Worm (Caenorhabditis elegans) whole organism, midembryonic: ENCODE data around the gene crh-1.

Source experiments
- flt-1 ChIP-seq: fragments of 200-800 bp; sonication (Bioruptor generic); IDR thresholded peaks from 2 replicates; pipeline ENCODE4 v1.3.6; 2022; ENCODE audit warnings: missing genetic modification characterization, missing compliant biosample characterization
- klf-2 ChIP-seq: fragments of 200-800 bp; sonication (Bioruptor generic); conservative IDR thresholded peaks from 2 replicates; pipeline ENCODE4 v1.3.6; 2022; ENCODE audit warnings: missing genetic modification reagents, missing genetic modification characterization, missing compliant biosample characterization
- ref-1 ChIP-seq: fragments of 200-800 bp; sonication (Bioruptor generic); conservative IDR thresholded peaks from 2 replicates; pipeline ENCODE4 v1.3.6; 2022; ENCODE audit warnings: missing genetic modification reagents, missing genetic modification characterization, missing compliant biosample characterization
- tab-1 ChIP-seq: fragments of 200-800 bp; sonication (Bioruptor generic); IDR thresholded peaks from 2 replicates; pipeline ENCODE4 v1.3.6; 2022; ENCODE audit warnings: missing genetic modification characterization, missing compliant biosample characterization
- ztf-29 ChIP-seq: fragments of 200-800 bp; sonication (Bioruptor generic); IDR thresholded peaks from 2 replicates; pipeline ENCODE4 v1.3.6; 2022; ENCODE audit warnings: missing genetic modification reagents, missing genetic modification characterization, missing compliant biosample characterization

- no peak for TF ChIP-seq klf-2
- no peak for TF ChIP-seq ref-1 (GFP tag; lab: Robert Waterston, UW)
- TF ChIP-seq flt-1 (GFP tag; lab: Robert Waterston, UW) = no peak
- no peak for TF ChIP-seq ztf-29 (GFP tag; lab: Robert Waterston, UW)
- no peak for TF ChIP-seq tab-1 (GFP tag; lab: Robert Waterston, UW)
Observed at ce11 chrIII:11680514-11680913, 22.9 kb downstream of the crh-1 start.
